Worm (Caenorhabditis elegans) whole organism, young adult: ENCODE results near the gene arrd-19.

Experiments
- F39B2.1 ChIP-seq: fragments of 200-800 bp; sonication (Bioruptor generic); IDR thresholded peaks from 2 replicates; pipeline ENCODE4 v1.3.6; 2022; ENCODE audit warnings: missing genetic modification reagents, missing genetic modification characterization, missing compliant biosample characterization
- F52B5.7 ChIP-seq: sonication (generic microtip); optimal IDR thresholded peaks from 2 replicates; lab custom pipeline; 2016; ENCODE audit warnings: mild to moderate bottlenecking, missing genetic modification characterization, missing compliant biosample characterization
- T26A5.8 ChIP-seq: sonication (generic microtip); optimal IDR thresholded peaks from 2 replicates; lab custom pipeline; 2016; ENCODE audit warnings: missing genetic modification characterization, missing compliant biosample characterization
- ceh-79 ChIP-seq: sonication (generic microtip); optimal IDR thresholded peaks from 2 replicates; lab custom pipeline; 2017; ENCODE audit warnings: mild to moderate bottlenecking, missing genetic modification characterization, missing compliant biosample characterization
- lin-26 ChIP-seq: fragments of 200-800 bp; sonication (Bioruptor generic); IDR thresholded peaks from 2 replicates; pipeline ENCODE4 v1.3.6; 2022; ENCODE audit warnings: missing genetic modification reagents, missing genetic modification characterization, missing compliant biosample characterization
- lin-35 ChIP-seq, 3 experiments: fragments of 150-350 bp in 2 of 3; sonication (generic microtip) in 1 of 3; optimal IDR thresholded peaks; 2 replicates each; lab custom pipeline; 2014 to 2018; ENCODE audit warnings: missing biosample characterization in 3 of 3, missing genetic modification characterization in 3 of 3, missing genetic modification reagents in 3 of 3
- pha-4 ChIP-seq: fragments of 150-350 bp; sonication (generic microtip); optimal IDR thresholded peaks from 2 replicates; lab custom pipeline; 2014; ENCODE audit warnings: missing biosample characterization, missing genetic modification reagents, missing genetic modification characterization
- repo-1 ChIP-seq: sonication (generic microtip); optimal IDR thresholded peaks from 2 replicates; lab custom pipeline; 2017; ENCODE audit warnings: mild to moderate bottlenecking, missing genetic modification characterization, missing compliant biosample characterization
- tbx-9 ChIP-seq: sonication (generic microtip); optimal IDR thresholded peaks from 2 replicates; lab custom pipeline; 2016; ENCODE audit warnings: borderline replicate concordance, missing genetic modification characterization, inconsistent platforms, missing compliant biosample characterization
- unc-62 ChIP-seq: fragments of 150-350 bp; optimal IDR thresholded peaks from 2 replicates; lab custom pipeline; 2014; ENCODE audit warnings: missing biosample characterization, missing genetic modification reagents, missing genetic modification characterization

DNA sequence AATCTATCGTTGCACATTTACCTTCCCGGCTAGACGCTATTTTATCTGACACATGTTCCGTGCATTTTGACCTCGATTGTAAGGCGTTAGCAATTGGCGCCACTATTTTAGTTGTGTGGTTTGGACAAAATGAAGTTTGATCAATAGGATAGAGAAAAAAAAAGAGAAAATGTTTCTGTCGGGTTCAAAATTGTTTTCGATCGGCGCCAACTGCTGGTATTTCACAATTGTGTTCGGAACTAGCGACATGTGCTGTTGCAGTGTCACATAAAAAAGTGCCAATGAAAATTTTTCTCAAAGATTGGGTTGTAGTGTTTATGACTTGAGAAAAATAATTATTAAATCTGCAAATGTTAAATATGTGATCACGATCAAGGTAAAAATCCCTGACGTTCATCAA, 36.2 kb downstream of the arrd-19 start:
- TF ChIP-seq unc-62 (GFP tag; lab: Kevin White, UChicago) (no peak), F39B2.1 (GFP tag; lab: Robert Waterston, UW) (no peak), F52B5.7 (tag; lab: Kevin White, UChicago) (no peak), lin-26 (GFP tag; lab: Robert Waterston, UW) (no peak), T26A5.8 (tag; lab: Kevin White, UChicago) (no peak), tbx-9 (no peak), ceh-79 (no peak), pha-4 (tag; lab: Kevin White, UChicago) (no peak), lin-35 (GFP tag; optimal IDR thresholded peaks at IDR 0.05; lab: Kevin White, UChicago) (no peak), repo-1 (tag; lab: Kevin White, UChicago) (no peak)
